Fruit fly (Drosophila melanogaster) whole organism: ENCODE data around the gene h-cup.

Experiments used
- CG8478 ChIP-seq: fragments of >200 bp; optimal IDR thresholded peaks from 2 replicates; lab custom pipeline; 2018; ENCODE audit warnings: inconsistent platforms
- Dll ChIP-seq: fragments of >200 bp; optimal IDR thresholded peaks from 2 replicates; lab custom pipeline; 2017
- pan ChIP-seq: fragments of >200 bp; optimal IDR thresholded peaks from 2 replicates; lab custom pipeline; 2017
- psq ChIP-seq: fragments of >200 bp; optimal IDR thresholded peaks from 2 replicates; lab custom pipeline; 2017
- usp ChIP-seq: fragments of >200 bp; optimal IDR thresholded peaks from 2 replicates; lab custom pipeline; 2017; ENCODE audit warnings: missing biosample characterization, missing genetic modification characterization, mixed read lengths

DNA sequence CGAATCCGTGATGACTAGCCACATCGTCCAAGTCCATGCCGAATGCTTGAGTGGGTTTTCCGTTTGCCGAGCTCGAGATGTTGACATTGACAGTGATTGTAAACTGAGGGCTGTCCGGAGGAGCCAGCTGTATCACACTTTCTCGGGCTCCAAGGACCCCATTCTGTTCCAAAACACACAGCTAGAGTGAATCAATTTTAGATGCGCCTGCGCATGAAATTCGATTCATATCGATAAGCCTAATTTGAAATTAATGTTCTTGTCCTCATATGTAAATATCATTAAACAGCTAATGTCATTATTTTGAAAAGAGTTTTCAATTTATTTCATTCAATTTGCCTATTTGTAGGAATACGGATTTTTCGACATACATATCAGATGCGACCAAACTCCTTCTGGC lies 13.0 kb downstream of the h-cup start, which contains the start of gene CG14868:
- TF ChIP-seq CG8478 (no peak), pan (no peak), psq (lab: Kevin White, UChicago) (no peak), usp (GFP tag; lab: Kevin White, UChicago) (no peak), Dll (lab: Kevin White, UChicago) (no peak)
